Worm (Caenorhabditis elegans): ENCODE measurements around the gene C48B4.3.

DNA sequence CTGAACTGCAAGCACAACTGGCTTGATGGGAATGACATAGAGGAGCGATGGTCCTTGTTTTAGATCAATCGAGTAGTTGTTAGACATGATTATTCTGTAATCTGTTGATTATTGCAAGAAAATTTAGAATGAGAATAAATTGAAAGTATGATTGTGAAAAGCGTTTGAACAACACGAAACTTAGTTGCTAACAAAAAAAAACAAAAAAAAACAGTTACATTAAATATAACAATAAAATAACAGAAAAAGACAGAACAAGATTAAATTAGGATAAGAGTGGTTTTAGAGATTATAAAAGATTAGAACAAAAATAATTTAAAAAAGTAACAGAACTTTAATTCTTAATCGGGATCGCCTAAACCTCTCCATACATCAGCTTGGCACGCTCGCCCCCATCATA, 19.0 kb downstream of the C48B4.3 start, which contains the start of gene C48B4.9:
- no peak for TF ChIP-seq nfya-1 (tag; optimal IDR thresholded peaks at IDR 0.05)
- no peak for TF ChIP-seq hlh-13 (GFP tag; optimal IDR thresholded peaks at IDR 0.05)
- TF ChIP-seq Y22D7AL.16 (tag; optimal IDR thresholded peaks at IDR 0.05), result no peak
- TF ChIP-seq odd-2 (tag; optimal IDR thresholded peaks at IDR 0.05), result no peak
